Fruit fly (Drosophila melanogaster): ENCODE measurements around the gene CG14518.

dm6 chr3R:29074001-29074609 lies 49.3 kb downstream of the CG14518 start:
- TF ChIP-seq slou (GFP tag; optimal IDR thresholded peaks at IDR 0.05) (no peak), CG18011 (GFP tag; optimal IDR thresholded peaks at IDR 0.05) (no peak), CG1602 (GFP tag; optimal IDR thresholded peaks at IDR 0.05) (no peak), fd64A (GFP tag; optimal IDR thresholded peaks at IDR 0.05) (no peak)

Measured in whole organism, embryonic.